Worm (Caenorhabditis elegans) whole organism, L1 larva: ENCODE measurements around the gene Y73B6BL.12.
"Not testable (repeated sequence)": the region's sequence is repeated elsewhere in the genome, so short reads cannot be mapped to it uniquely, and the experiment has no call there.

Source experiments
- F16B12.6 ChIP-seq: fragments of 150-350 bp; optimal IDR thresholded peaks from 2 replicates; lab custom pipeline; 2014; ENCODE audit warnings: missing biosample characterization, missing genetic modification characterization
- Y116A8C.19 ChIP-seq: sonication (generic microtip); optimal IDR thresholded peaks from 2 replicates; lab custom pipeline; 2016; ENCODE audit warnings: missing compliant biosample characterization, missing genetic modification characterization, borderline replicate concordance
- aha-1 ChIP-seq: fragments of 150-350 bp; optimal IDR thresholded peaks from 2 replicates; lab custom pipeline; 2014; ENCODE audit warnings: missing biosample characterization, missing genetic modification characterization
- alr-1 ChIP-seq: fragments of 200-800 bp; sonication (Bioruptor generic); optimal IDR thresholded peaks from 2 replicates; lab custom pipeline; 2018; ENCODE audit warnings: borderline replicate concordance, mild to moderate bottlenecking, missing genetic modification characterization, missing compliant biosample characterization
- ama-1 ChIP-seq: fragments of 150-350 bp; optimal IDR thresholded peaks from 2 replicates; lab custom pipeline; 2014
- blmp-1 ChIP-seq: fragments of 150-350 bp; optimal IDR thresholded peaks from 2 replicates; lab custom pipeline; 2014; ENCODE audit warnings: missing biosample characterization, missing genetic modification characterization
- ceh-82 ChIP-seq, 3 experiments: fragments of 150-350 bp in 1 of 3; sonication (generic microtip) in 2 of 3; optimal IDR thresholded peaks; 2 replicates each; lab custom pipeline; 2014 to 2017; ENCODE audit warnings: missing biosample characterization in 3 of 3, missing genetic modification characterization in 3 of 3
- ces-1 ChIP-seq: fragments of 150-350 bp; optimal IDR thresholded peaks from 2 replicates; lab custom pipeline; 2014; ENCODE audit warnings: missing biosample characterization, missing genetic modification reagents, missing genetic modification characterization
- dpl-1 ChIP-seq, 3 experiments: fragments of 150-350 bp in 2 of 3; sonication (generic microtip) in 1 of 3; optimal IDR thresholded peaks; 2 replicates each; lab custom pipeline; 2014 to 2017; ENCODE audit warnings: missing biosample characterization in 3 of 3, missing genetic modification characterization in 3 of 3, missing genetic modification reagents in 3 of 3
- efl-1 ChIP-seq, 4 experiments: fragments of 150-350 bp; optimal IDR thresholded peaks in 3 of 4; peaks in 1 of 4; 1 replicate in 1 of 4; 2 replicates in 3 of 4; lab custom pipeline; 2014; ENCODE audit warnings: missing biosample characterization in 2 of 4, missing genetic modification characterization in 2 of 4, missing genetic modification reagents in 2 of 4
- efl-3 ChIP-seq: fragments of 200-800 bp; sonication (Bioruptor generic); optimal IDR thresholded peaks from 2 replicates; lab custom pipeline; 2018; ENCODE audit warnings: mild to moderate bottlenecking, missing genetic modification characterization, missing compliant biosample characterization
- egl-13 ChIP-seq: sonication (generic microtip); optimal IDR thresholded peaks from 2 replicates; lab custom pipeline; 2016; ENCODE audit warnings: missing genotype, missing genetic modification reagents, missing genetic modification characterization, missing compliant biosample characterization
- elt-2 ChIP-seq: sonication (generic microtip); optimal IDR thresholded peaks from 2 replicates; lab custom pipeline; 2016; ENCODE audit warnings: missing genetic modification characterization, mild to moderate bottlenecking, inconsistent platforms, missing compliant biosample characterization, missing genetic modification reagents
- ets-5 ChIP-seq: fragments of 200-800 bp; sonication (Bioruptor generic); IDR thresholded peaks from 2 replicates; pipeline ENCODE4 v1.3.6; 2022; ENCODE audit warnings: missing genetic modification characterization, missing compliant biosample characterization
- fkh-10 ChIP-seq: sonication (generic microtip); optimal IDR thresholded peaks from 2 replicates; lab custom pipeline; 2017; ENCODE audit warnings: missing biosample characterization, missing genetic modification reagents, missing genetic modification characterization
- fkh-4 ChIP-seq: sonication (generic microtip); optimal IDR thresholded peaks from 2 replicates; lab custom pipeline; 2016; ENCODE audit warnings: missing compliant biosample characterization, missing genetic modification characterization, borderline replicate concordance
- fkh-8 ChIP-seq: sonication (generic microtip); optimal IDR thresholded peaks from 2 replicates; lab custom pipeline; 2016; ENCODE audit warnings: mild to moderate bottlenecking, missing genetic modification characterization, missing compliant biosample characterization
- lin-13 ChIP-seq: fragments of 150-350 bp; optimal IDR thresholded peaks from 2 replicates; lab custom pipeline; 2014; ENCODE audit warnings: missing biosample characterization, missing genetic modification reagents, missing genetic modification characterization
- lin-14 ChIP-seq: fragments of 200-800 bp; sonication (Bioruptor generic); optimal IDR thresholded peaks from 2 replicates; lab custom pipeline; 2018; ENCODE audit warnings: mild to moderate bottlenecking, missing genetic modification characterization, moderate library complexity, missing compliant biosample characterization
- lin-15B ChIP-seq: fragments of 150-350 bp; sonication (generic microtip); optimal IDR thresholded peaks from 3 replicates; lab custom pipeline; 2014; ENCODE audit warnings: missing biosample characterization, missing genetic modification characterization
- lsy-2 ChIP-seq, 2 experiments: fragments of 150-350 bp; optimal IDR thresholded peaks; 2 replicates each; lab custom pipeline; 2014; ENCODE audit warnings: missing biosample characterization in 2 of 2, missing genetic modification characterization in 2 of 2
- mdl-1 ChIP-seq, 2 experiments: fragments of 150-350 bp; optimal IDR thresholded peaks; 2 replicates each; lab custom pipeline; 2014 to 2017; ENCODE audit warnings: missing biosample characterization in 2 of 2, missing genetic modification characterization in 2 of 2, inconsistent platforms in 1 of 2
- mef-2 ChIP-seq: fragments of 150-350 bp; optimal IDR thresholded peaks from 2 replicates; lab custom pipeline; 2014; ENCODE audit warnings: missing biosample characterization, missing genetic modification characterization
- mep-1 ChIP-seq: fragments of 150-350 bp; optimal IDR thresholded peaks from 2 replicates; lab custom pipeline; 2014; ENCODE audit warnings: missing biosample characterization, missing genetic modification characterization
- nhr-11 ChIP-seq: fragments of 150-350 bp; optimal IDR thresholded peaks from 2 replicates; lab custom pipeline; 2014; ENCODE audit warnings: missing biosample characterization, missing genetic modification characterization
- nhr-12 ChIP-seq: sonication (generic microtip); optimal IDR thresholded peaks from 2 replicates; lab custom pipeline; 2017; ENCODE audit warnings: missing biosample characterization, missing genetic modification characterization
- nhr-237 ChIP-seq: fragments of 150-350 bp; optimal IDR thresholded peaks from 2 replicates; lab custom pipeline; 2014; ENCODE audit warnings: missing biosample characterization, missing genetic modification characterization
- nhr-71 ChIP-seq: sonication (generic microtip); optimal IDR thresholded peaks from 2 replicates; lab custom pipeline; 2016; ENCODE audit warnings: mild to moderate bottlenecking, missing genetic modification characterization, moderate library complexity, missing compliant biosample characterization
- nhr-77 ChIP-seq: fragments of 150-350 bp; optimal IDR thresholded peaks from 2 replicates; lab custom pipeline; 2014; ENCODE audit warnings: missing biosample characterization, missing genetic modification characterization
- nhr-85 ChIP-seq: sonication (generic microtip); peaks from one replicate; lab custom pipeline; 2016; ENCODE audit warnings: missing genetic modification characterization, inconsistent platforms, missing compliant biosample characterization
- nhr-90 ChIP-seq: sonication (generic microtip); optimal IDR thresholded peaks from 2 replicates; lab custom pipeline; 2016; ENCODE audit warnings: mild to moderate bottlenecking, missing genetic modification characterization, missing compliant biosample characterization; ENCODE audit not compliant: poor library complexity
- pag-3 ChIP-seq: sonication (generic microtip); optimal IDR thresholded peaks from 2 replicates; lab custom pipeline; 2017; ENCODE audit warnings: missing genetic modification characterization, mild to moderate bottlenecking, missing compliant biosample characterization, antibody characterized with exemption, borderline replicate concordance; ENCODE audit not compliant: insufficient read depth
- pax-3 ChIP-seq: fragments of 200-800 bp; sonication (Bioruptor generic); optimal IDR thresholded peaks from 2 replicates; lab custom pipeline; 2018; ENCODE audit warnings: mild to moderate bottlenecking, missing genetic modification characterization, moderate library complexity, missing compliant biosample characterization
- pqm-1 ChIP-seq: sonication (generic microtip); optimal IDR thresholded peaks from 3 replicates; lab custom pipeline; 2017; ENCODE audit warnings: missing biosample characterization, missing genetic modification characterization
- rnt-1 ChIP-seq: sonication (generic microtip); optimal IDR thresholded peaks from 2 replicates; lab custom pipeline; 2016; ENCODE audit warnings: mild to moderate bottlenecking, missing genetic modification characterization, moderate library complexity, missing compliant biosample characterization
- sox-4 ChIP-seq: sonication (generic microtip); optimal IDR thresholded peaks from 2 replicates; lab custom pipeline; 2016; ENCODE audit warnings: missing genetic modification characterization, missing compliant biosample characterization
- swsn-7 ChIP-seq: sonication (generic microtip); optimal IDR thresholded peaks from 2 replicates; lab custom pipeline; 2016; ENCODE audit warnings: missing genetic modification characterization, missing compliant biosample characterization
- tbx-2 ChIP-seq: sonication (generic microtip); optimal IDR thresholded peaks from 2 replicates; lab custom pipeline; 2016; ENCODE audit warnings: missing genetic modification characterization, missing compliant biosample characterization
- tlp-1 ChIP-seq: fragments of 150-350 bp; optimal IDR thresholded peaks from 2 replicates; lab custom pipeline; 2014; ENCODE audit warnings: missing biosample characterization, missing genetic modification characterization
- unc-30 ChIP-seq: sonication (generic microtip); optimal IDR thresholded peaks from 2 replicates; lab custom pipeline; 2017; ENCODE audit warnings: missing biosample characterization, missing genetic modification characterization
- unc-62 ChIP-seq: fragments of 150-350 bp; optimal IDR thresholded peaks from 2 replicates; lab custom pipeline; 2014; ENCODE audit warnings: missing biosample characterization, missing genetic modification reagents, missing genetic modification characterization
- unc-98 ChIP-seq: fragments of 200-800 bp; sonication (Bioruptor generic); IDR thresholded peaks from 2 replicates; pipeline ENCODE4 v1.3.6; 2022; ENCODE audit warnings: missing genetic modification characterization, missing compliant biosample characterization
- xbp-1 ChIP-seq: sonication (generic microtip); optimal IDR thresholded peaks from 2 replicates; lab custom pipeline; 2016; ENCODE audit warnings: missing genetic modification characterization, missing compliant biosample characterization
- zag-1 ChIP-seq: fragments of 150-350 bp; optimal IDR thresholded peaks from 2 replicates; lab custom pipeline; 2014; ENCODE audit warnings: missing biosample characterization, missing genetic modification characterization

Gene Y73B6BL.12

DNA sequence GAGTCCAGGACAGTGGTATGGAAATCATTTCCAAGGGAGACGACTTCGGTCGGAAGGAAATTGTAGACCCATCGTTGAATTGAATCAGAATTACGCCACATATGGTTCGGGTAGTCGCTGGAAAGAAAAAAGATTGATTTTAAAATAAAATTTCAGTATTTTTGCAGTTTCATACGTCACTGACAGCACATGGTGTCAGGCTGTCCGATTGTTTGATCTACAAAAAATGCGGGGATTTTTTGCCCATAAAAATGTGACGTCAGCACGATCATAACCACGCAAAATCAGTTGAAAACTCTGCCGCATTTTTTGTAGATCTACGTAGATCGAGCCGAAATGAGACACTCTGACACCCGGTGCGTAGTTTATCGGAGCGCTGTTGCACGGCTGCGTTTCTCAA is at the start of gene Y73B6BL.12:
Gene Y73B6BL.12, minus strand, starts transcription at position 101 of the 400 bp plus-strand sequence.
- not testable (repeated sequence) for TF ChIP-seq efl-3 (GFP tag; lab: Kevin White, UChicago); ets-5; elt-2 (tag; lab: Kevin White, UChicago)

DNA sequence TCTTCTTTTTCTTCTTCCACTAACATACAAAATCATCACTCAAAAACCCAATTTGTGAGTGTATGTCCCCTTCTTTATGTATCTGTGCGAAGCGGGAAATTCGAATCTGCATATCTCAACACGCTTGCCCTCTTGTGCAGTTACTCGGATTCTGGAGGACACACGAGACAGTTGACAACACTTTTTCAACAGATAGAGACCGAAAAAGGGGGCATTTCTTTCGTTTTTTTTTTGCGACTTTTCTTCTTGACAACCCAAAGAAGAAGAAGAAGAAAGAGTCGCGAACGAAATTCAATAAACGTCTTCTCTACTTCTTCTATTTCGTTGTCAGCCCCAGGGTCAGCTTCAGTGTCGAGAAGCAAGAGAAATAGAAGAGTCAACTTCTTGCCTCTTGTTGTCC is 48.8 kb upstream of the Y73B6BL.12 start:
- TF ChIP-seq efl-1 (optimal IDR thresholded peaks at IDR 0.05; lab: Kevin White, UChicago) (no peak), efl-1 (GFP tag; optimal IDR thresholded peaks at IDR 0.05 in 1 of 2; lab: Kevin White, UChicago) (peak in 1 of 2 experiments; percentile 39), zag-1 (tag; lab: Kevin White, UChicago) (no peak), nhr-77 (no peak), Y116A8C.19 (tag; lab: Kevin White, UChicago) (no peak), dpl-1 (GFP tag; optimal IDR thresholded peaks at IDR 0.05; lab: Kevin White, UChicago) (no peak), blmp-1 (tag; lab: Kevin White, UChicago) (no peak), nhr-90 (tag; lab: Kevin White, UChicago) (no peak), fkh-4 (tag; lab: Kevin White, UChicago) (no peak), fkh-10 (GFP tag; lab: Kevin White, UChicago) (peak; percentile 67), sox-4 (tag; lab: Kevin White, UChicago) (no peak), pax-3 (tag; lab: Kevin White, UChicago) (no peak), nhr-85 (tag; lab: Kevin White, UChicago) (no peak), unc-98 (GFP tag; lab: Robert Waterston, UW) (no peak), ces-1 (GFP tag; lab: Kevin White, UChicago) (peak; percentile 31), ama-1 (lab: Kevin White, UChicago) (no peak), unc-30 (no peak), nhr-11 (tag; lab: Kevin White, UChicago) (no peak), pag-3 (tag; lab: Kevin White, UChicago) (no peak), lin-14 (peak; percentile 62), lin-13 (no peak), fkh-8 (tag; lab: Kevin White, UChicago) (no peak), unc-62 (GFP tag; lab: Kevin White, UChicago) (no peak), nhr-237 (tag; lab: Kevin White, UChicago) (no peak), swsn-7 (tag; lab: Kevin White, UChicago) (no peak), tbx-2 (tag; lab: Kevin White, UChicago) (no peak), lsy-2 (tag; optimal IDR thresholded peaks at IDR 0.05; lab: Kevin White, UChicago) (no peak), mep-1 (tag; lab: Kevin White, UChicago) (no peak), alr-1 (no peak), mdl-1 (tag; optimal IDR thresholded peaks at IDR 0.05; lab: Kevin White, UChicago) (no peak), mef-2 (no peak), aha-1 (tag; lab: Kevin White, UChicago) (no peak), nhr-12 (tag; lab: Kevin White, UChicago) (no peak), nhr-71 (tag; lab: Kevin White, UChicago) (peak; percentile 21), egl-13 (no peak), lin-15B (tag; lab: Kevin White, UChicago) (no peak), ceh-82 (tag; optimal IDR thresholded peaks at IDR 0.05; lab: Kevin White, UChicago) (no peak), F16B12.6 (tag; lab: Kevin White, UChicago) (no peak), tlp-1 (tag; lab: Kevin White, UChicago) (no peak), pqm-1 (no peak), xbp-1 (tag; lab: Kevin White, UChicago) (no peak), rnt-1 (tag; lab: Kevin White, UChicago) (no peak)
